Fruit fly (Drosophila melanogaster) whole organism, prepupa: ENCODE measurements around the gene CG7131.

ENCODE experiments used
- Blimp-1 ChIP-seq: fragments of 200-800 bp; sonication (Bioruptor generic); optimal IDR thresholded peaks from 3 replicates; lab custom pipeline; 2017; ENCODE audit warnings: missing biosample characterization, missing genetic modification characterization, mild to moderate bottlenecking, moderate library complexity, missing genetic modification reagents
- CG3032 ChIP-seq: fragments of 200-800 bp; optimal IDR thresholded peaks from 2 replicates; lab custom pipeline; 2019; ENCODE audit warnings: missing biosample characterization, mild to moderate bottlenecking, missing genetic modification characterization, moderate library complexity
- CG31627 ChIP-seq: fragments of 200-800 bp; sonication (Bioruptor generic); optimal IDR thresholded peaks from 3 replicates; lab custom pipeline; 2016; ENCODE audit warnings: missing biosample characterization, missing genetic modification characterization
- CG6163 ChIP-seq: fragments of 200-800 bp; sonication (Bioruptor generic); IDR thresholded peaks from 3 replicates; pipeline ENCODE4 v1.3.6; 2022; ENCODE audit warnings: missing biosample characterization, missing genetic modification characterization
- Gug ChIP-seq: fragments of 200-800 bp; sonication (Bioruptor generic); IDR thresholded peaks from 2 replicates; pipeline ENCODE4 v1.3.6; 2022; ENCODE audit warnings: missing biosample characterization, missing genetic modification characterization
- Lpt ChIP-seq: fragments of 200-800 bp; sonication (Bioruptor generic); optimal IDR thresholded peaks from 3 replicates; lab custom pipeline; 2016; ENCODE audit warnings: missing biosample characterization, missing genetic modification characterization
- Met ChIP-seq: fragments of 200-800 bp; sonication (Bioruptor generic); optimal IDR thresholded peaks from 3 replicates; lab custom pipeline; 2016; ENCODE audit warnings: missing biosample characterization, missing genetic modification characterization
- OdsH ChIP-seq: fragments of 200-800 bp; sonication (Bioruptor generic); optimal IDR thresholded peaks from 3 replicates; lab custom pipeline; 2016; ENCODE audit warnings: missing biosample characterization, missing genetic modification characterization
- dsx ChIP-seq: fragments of 200-800 bp; optimal IDR thresholded peaks from 3 replicates; lab custom pipeline; 2019; ENCODE audit warnings: missing biosample characterization, mild to moderate bottlenecking, missing genetic modification characterization, moderate library complexity; ENCODE audit not compliant: poor library complexity, severe bottlenecking
- fd59A ChIP-seq: fragments of 200-800 bp; sonication (Bioruptor generic); optimal IDR thresholded peaks from 2 replicates; lab custom pipeline; 2017; ENCODE audit warnings: missing biosample characterization, mild to moderate bottlenecking, missing genetic modification characterization, missing genetic modification reagents
- net ChIP-seq: fragments of 200-800 bp; sonication (Bioruptor generic); optimal IDR thresholded peaks from 3 replicates; lab custom pipeline; 2016; ENCODE audit warnings: missing biosample characterization, missing genetic modification characterization

dm6 chr3R:18260016-18260415, 28.6 kb downstream of the CG7131 start:
- no peak for TF ChIP-seq CG31627 (GFP tag; lab: Kevin White, UChicago)
- TF ChIP-seq Met (GFP tag; lab: Kevin White, UChicago): no peak
- TF ChIP-seq OdsH (GFP tag; lab: Kevin White, UChicago): no peak
- TF ChIP-seq net (GFP tag; lab: Kevin White, UChicago): no peak
- TF ChIP-seq Lpt (GFP tag; lab: Kevin White, UChicago): no peak
- TF ChIP-seq fd59A (GFP tag; lab: Kevin White, UChicago): no peak
- TF ChIP-seq dsx: no peak
- no peak for TF ChIP-seq Gug
- no peak for TF ChIP-seq CG3032
- TF ChIP-seq CG6163 (GFP tag; lab: Robert Waterston, UW): no peak
- TF ChIP-seq Blimp-1: no peak
